Worm (Caenorhabditis elegans): Measurements from ENCODE around the gene F45E1.4.
A peak's percentile ranks its signal among the peaks of the same experiment; 100 is the strongest.

Gene F45E1.4

ce11 chrX:8014407-8015003 is 28.7 kb downstream of the F45E1.4 start, which contains the start of gene unk-1:
TSS of gene unk-1 (plus strand) at chrX:8014983.
- TF ChIP-seq Y105C5A.15 (GFP tag; IDR thresholded peaks at IDR 0.05) (no peak), attf-4 (tag; optimal IDR thresholded peaks at IDR 0.05) (no peak), lir-3 (tag; optimal IDR thresholded peaks at IDR 0.05) (no peak), gei-8 (GFP tag; optimal IDR thresholded peaks at IDR 0.05) (no peak), nhr-48 (tag; optimal IDR thresholded peaks at IDR 0.05) (no peak), vab-7 (GFP tag; IDR thresholded peaks at IDR 0.05) (no peak), lin-15B (tag; optimal IDR thresholded peaks at IDR 0.05) (no peak), tra-1 (GFP tag; IDR thresholded peaks at IDR 0.05) (no peak), hlh-11 (tag; optimal IDR thresholded peaks at IDR 0.05) (peak; percentile 61), zip-2 (tag; optimal IDR thresholded peaks at IDR 0.05) (no peak), daf-16 (GFP tag; optimal IDR thresholded peaks at IDR 0.05) (no peak), daf-16 (tag; optimal IDR thresholded peaks at IDR 0.05) (peak; percentile 96), dmd-9 (GFP tag; IDR thresholded peaks at IDR 0.05) (no peak), nhr-77 (tag; optimal IDR thresholded peaks at IDR 0.05) (no peak), arid-1 (GFP tag; conservative IDR thresholded peaks at IDR 0.05) (no peak), mxl-3 (GFP tag; optimal IDR thresholded peaks at IDR 0.05) (no peak), duxl-1 (tag; optimal IDR thresholded peaks at IDR 0.05; ENCODE audit: poor library complexity) (no peak), unc-39 (tag; optimal IDR thresholded peaks at IDR 0.05) (no peak), dve-1 (tag; optimal IDR thresholded peaks at IDR 0.05; ENCODE audit: insufficient read depth) (peak; percentile 49), nhr-28 (tag; optimal IDR thresholded peaks at IDR 0.05) (peak; percentile 47), dmd-6 (GFP tag; IDR thresholded peaks at IDR 0.05) (peak; percentile 35), ces-1 (GFP tag; optimal IDR thresholded peaks at IDR 0.05) (no peak), aha-1 (tag) (peak; percentile 61), lin-39 (tag; optimal IDR thresholded peaks at IDR 0.05) (no peak), daf-19 (GFP tag; conservative IDR thresholded peaks at IDR 0.05) (no peak), mdl-1 (tag; optimal IDR thresholded peaks at IDR 0.05) (no peak), pqm-1 (tag; optimal IDR thresholded peaks at IDR 0.05) (peak; percentile 77), nhr-42 (GFP tag; IDR thresholded peaks at IDR 0.05) (no peak), php-3 (GFP tag; IDR thresholded peaks at IDR 0.05) (no peak), unc-62 (GFP tag; optimal IDR thresholded peaks at IDR 0.05 in 1 of 2) (peak in 1 of 2 experiments; percentile 29), unc-62 (tag; optimal IDR thresholded peaks at IDR 0.05) (no peak), ztf-7 (tag; optimal IDR thresholded peaks at IDR 0.05) (no peak)

- TF ChIP-seq daf-16 (GFP tag; optimal IDR thresholded peaks at IDR 0.05) (no peak), daf-16 (tag; optimal IDR thresholded peaks at IDR 0.05) (peak; percentile 2), rbr-2 (tag; optimal IDR thresholded peaks at IDR 0.05) (no peak), hlh-30 (tag; optimal IDR thresholded peaks at IDR 0.05; ENCODE audit: insufficient read depth) (peak; percentile 68), aha-1 (tag) (peak; percentile 19)
These were observed 30.1 kb downstream of the F45E1.4 start for ce11 chrX:8015889-8016288.

- TF ChIP-seq duxl-1 (tag; optimal IDR thresholded peaks at IDR 0.05; ENCODE audit: poor library complexity), result no peak
- TF ChIP-seq Y5F2A.4 (GFP tag; optimal IDR thresholded peaks at IDR 0.05), result no peak
- 0 out of 2 replicates have a peak, but pooled peaks have one; percentile 18 for TF ChIP-seq dmd-8 (GFP tag; IDR thresholded peaks at IDR 0.05)
- TF ChIP-seq mes-2 (tag; optimal IDR thresholded peaks at IDR 0.05; ENCODE audit: poor library complexity, severe bottlenecking), result peak; percentile 59
- no peak for TF ChIP-seq spr-1 (tag; optimal IDR thresholded peaks at IDR 0.05)
- no peak for TF ChIP-seq snpc-4 (tag; optimal IDR thresholded peaks at IDR 0.05)
- peak; percentile 88 for TF ChIP-seq egl-43 (GFP tag; IDR thresholded peaks at IDR 0.05)
- no peak for TF ChIP-seq fkh-10 (GFP tag; optimal IDR thresholded peaks at IDR 0.05)
- TF ChIP-seq nhr-111 (GFP tag; optimal IDR thresholded peaks at IDR 0.05), result no peak
- TF ChIP-seq dve-1 (tag; optimal IDR thresholded peaks at IDR 0.05; ENCODE audit: insufficient read depth), result no peak
- peak; percentile 52 for TF ChIP-seq aha-1 (tag)
- TF ChIP-seq lin-1 (GFP tag; IDR thresholded peaks at IDR 0.05), result no peak
- no peak for TF ChIP-seq ceh-44 (GFP tag; IDR thresholded peaks at IDR 0.05)
- TF ChIP-seq ama-1 (optimal IDR thresholded peaks at IDR 0.05), result no peak
- TF ChIP-seq pha-4 (GFP tag; IDR thresholded peaks at IDR 0.05), result peak; percentile 91; the same call in 1 of the 2 replicates
- no peak for TF ChIP-seq pha-4 (tag; optimal IDR thresholded peaks at IDR 0.05)
- TF ChIP-seq tra-1 (GFP tag; IDR thresholded peaks at IDR 0.05), result peak; percentile 33; the same call in 1 of the 2 replicates
- TF ChIP-seq F37D6.2 (tag; optimal IDR thresholded peaks at IDR 0.05), result peak; percentile 26
- TF ChIP-seq ceh-28 (tag; optimal IDR thresholded peaks at IDR 0.05), result no peak
- TF ChIP-seq ceh-32 (tag; optimal IDR thresholded peaks at IDR 0.05; ENCODE audit: poor library complexity), result no peak
- TF ChIP-seq attf-4 (tag; optimal IDR thresholded peaks at IDR 0.05), result no peak
These were observed 31.5 kb downstream of the F45E1.4 start for ce11 chrX:8017305-8017704.
